Worm (Caenorhabditis elegans) whole organism, young adult: Measurements from ENCODE around the gene cdl-1.

Source experiments
- B0261.1 ChIP-seq: sonication (generic microtip); optimal IDR thresholded peaks from 2 replicates; lab custom pipeline; 2016; ENCODE audit warnings: mild to moderate bottlenecking, missing genetic modification characterization, moderate library complexity, missing compliant biosample characterization
- B0336.3 ChIP-seq: fragments of 200-800 bp; sonication (Bioruptor generic); IDR thresholded peaks from 2 replicates; pipeline ENCODE4 v1.3.6; 2022; ENCODE audit warnings: missing genetic modification characterization, missing compliant biosample characterization
- F23B12.7 ChIP-seq: sonication (generic microtip); optimal IDR thresholded peaks from 2 replicates; lab custom pipeline; 2017; ENCODE audit warnings: missing genetic modification characterization, mild to moderate bottlenecking, missing compliant biosample characterization, antibody characterized with exemption, moderate library complexity; ENCODE audit not compliant: insufficient read depth
- F33H1.4 ChIP-seq: fragments of 200-800 bp; sonication (Bioruptor generic); IDR thresholded peaks from 2 replicates; pipeline ENCODE4 v1.3.6; 2022; ENCODE audit warnings: missing genetic modification reagents, missing genetic modification characterization, missing compliant biosample characterization
- K12H6.12 ChIP-seq: fragments of 200-800 bp; sonication (Bioruptor generic); optimal IDR thresholded peaks from 2 replicates; lab custom pipeline; 2018; ENCODE audit warnings: mild to moderate bottlenecking, missing genetic modification characterization, missing compliant biosample characterization
- ZK185.1 ChIP-seq: sonication (generic microtip); optimal IDR thresholded peaks from 2 replicates; lab custom pipeline; 2016; ENCODE audit warnings: mild to moderate bottlenecking, missing genetic modification characterization, missing compliant biosample characterization; ENCODE audit not compliant: poor library complexity, severe bottlenecking
- aptf-2 ChIP-seq: fragments of 200-800 bp; sonication (Bioruptor generic); conservative IDR thresholded peaks from 2 replicates; pipeline ENCODE4 v1.3.6; 2022; ENCODE audit warnings: missing genetic modification reagents, missing genetic modification characterization, missing compliant biosample characterization
- atf-7 ChIP-seq: sonication (generic microtip); optimal IDR thresholded peaks from 2 replicates; lab custom pipeline; 2017; ENCODE audit warnings: mild to moderate bottlenecking, missing genetic modification characterization, missing compliant biosample characterization
- attf-5 ChIP-seq: fragments of 200-800 bp; sonication (Bioruptor generic); optimal IDR thresholded peaks from 2 replicates; lab custom pipeline; 2018; ENCODE audit warnings: mild to moderate bottlenecking, missing genetic modification characterization, missing compliant biosample characterization
- attf-6 ChIP-seq: fragments of 200-800 bp; sonication (Bioruptor generic); IDR thresholded peaks from 2 replicates; pipeline ENCODE4 v1.3.6; 2022; ENCODE audit warnings: missing genetic modification reagents, missing genetic modification characterization, missing compliant biosample characterization
- ceh-58 ChIP-seq: fragments of 200-800 bp; sonication (Bioruptor generic); IDR thresholded peaks from 2 replicates; pipeline ENCODE4 v1.3.6; 2022; ENCODE audit warnings: missing genetic modification characterization, missing compliant biosample characterization
- dpff-1 ChIP-seq: sonication (generic microtip); optimal IDR thresholded peaks from 2 replicates; lab custom pipeline; 2017; ENCODE audit warnings: mild to moderate bottlenecking, missing genetic modification characterization, missing compliant biosample characterization
- efl-1 ChIP-seq: fragments of 150-350 bp; optimal IDR thresholded peaks from 2 replicates; lab custom pipeline; 2014; ENCODE audit warnings: missing biosample characterization, missing genetic modification reagents, missing genetic modification characterization
- egl-18 ChIP-seq: fragments of 200-800 bp; sonication (Bioruptor generic); IDR thresholded peaks from 2 replicates; pipeline ENCODE4 v1.3.6; 2022; ENCODE audit warnings: missing genetic modification reagents, missing genetic modification characterization, missing compliant biosample characterization
- ets-4 ChIP-seq: fragments of 200-800 bp; sonication (Bioruptor generic); optimal IDR thresholded peaks from 2 replicates; lab custom pipeline; 2018; ENCODE audit warnings: mild to moderate bottlenecking, missing genetic modification characterization, missing compliant biosample characterization
- lin-35 ChIP-seq, 3 experiments: fragments of 150-350 bp in 2 of 3; sonication (generic microtip) in 1 of 3; optimal IDR thresholded peaks; 2 replicates each; lab custom pipeline; 2014 to 2018; ENCODE audit warnings: missing biosample characterization in 3 of 3, missing genetic modification characterization in 3 of 3, missing genetic modification reagents in 3 of 3
- lin-54 ChIP-seq: fragments of 200-800 bp; sonication (Bioruptor generic); optimal IDR thresholded peaks from 2 replicates; lab custom pipeline; 2018; ENCODE audit warnings: mild to moderate bottlenecking, missing genetic modification characterization, missing compliant biosample characterization
- lir-1 ChIP-seq: fragments of 200-800 bp; sonication (Bioruptor generic); conservative IDR thresholded peaks from 2 replicates; pipeline ENCODE4 v1.3.6; 2022; ENCODE audit warnings: missing genetic modification reagents, missing genetic modification characterization, missing compliant biosample characterization
- madf-10 ChIP-seq: sonication (generic microtip); optimal IDR thresholded peaks from 2 replicates; lab custom pipeline; 2016; ENCODE audit warnings: mild to moderate bottlenecking, missing genetic modification characterization, missing compliant biosample characterization
- mcd-1 ChIP-seq: fragments of 200-800 bp; sonication (Bioruptor generic); IDR thresholded peaks from 2 replicates; pipeline ENCODE4 v1.3.6; 2022; ENCODE audit warnings: missing genetic modification reagents, missing genetic modification characterization, missing compliant biosample characterization
- pha-4 ChIP-seq: fragments of 150-350 bp; sonication (generic microtip); optimal IDR thresholded peaks from 2 replicates; lab custom pipeline; 2014; ENCODE audit warnings: missing biosample characterization, missing genetic modification reagents, missing genetic modification characterization
- somi-1 ChIP-seq: fragments of 200-800 bp; sonication (Bioruptor generic); optimal IDR thresholded peaks from 2 replicates; lab custom pipeline; 2018; ENCODE audit warnings: mild to moderate bottlenecking, missing genetic modification characterization, missing compliant biosample characterization
- unc-62 ChIP-seq: fragments of 150-350 bp; optimal IDR thresholded peaks from 2 replicates; lab custom pipeline; 2014; ENCODE audit warnings: missing biosample characterization, missing genetic modification reagents, missing genetic modification characterization
- zfh-2 ChIP-seq: fragments of 200-800 bp; sonication (Bioruptor generic); conservative IDR thresholded peaks from 2 replicates; pipeline ENCODE4 v1.3.6; 2022; ENCODE audit warnings: missing genetic modification reagents, missing genetic modification characterization, missing compliant biosample characterization
- ztf-22 ChIP-seq: fragments of 200-800 bp; sonication (Bioruptor generic); optimal IDR thresholded peaks from 2 replicates; lab custom pipeline; 2018; ENCODE audit warnings: mild to moderate bottlenecking, missing genetic modification characterization, moderate library complexity, missing compliant biosample characterization
- ztf-25 ChIP-seq: fragments of 200-800 bp; sonication (Bioruptor generic); IDR thresholded peaks from 2 replicates; pipeline ENCODE4 v1.3.6; 2022; ENCODE audit warnings: missing genetic modification reagents, missing genetic modification characterization, missing compliant biosample characterization

Gene cdl-1

DNA sequence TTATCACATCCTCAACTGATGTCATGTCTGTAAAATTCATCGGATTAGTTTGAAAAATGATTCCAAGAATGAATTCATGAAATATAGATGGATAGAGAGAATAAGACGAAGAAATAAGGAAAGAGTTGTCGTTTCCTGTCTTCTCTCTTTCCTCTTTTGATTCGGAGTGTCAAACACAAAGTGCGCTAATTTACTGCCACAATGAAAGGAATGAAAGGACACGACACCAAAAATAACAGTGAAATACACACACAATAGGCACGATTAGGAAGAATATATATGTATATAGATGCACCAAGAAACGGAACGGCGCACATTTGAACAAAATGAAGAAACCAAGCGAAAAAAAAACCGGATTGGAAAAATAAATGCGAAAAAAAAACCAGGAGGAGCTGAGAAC is 43.8 kb downstream of the cdl-1 start, which contains the start of gene VM106R.1:
TSS of gene VM106R.1 (minus strand) at position 101 of the 400 bp plus-strand sequence.
- no peak for TF ChIP-seq lin-35 (GFP tag; optimal IDR thresholded peaks at IDR 0.05; lab: Kevin White, UChicago)
- TF ChIP-seq ets-4 (GFP tag; lab: Kevin White, UChicago) = no peak
- TF ChIP-seq attf-6 (GFP tag; lab: Robert Waterston, UW) = no peak
- no peak for TF ChIP-seq somi-1
- TF ChIP-seq madf-10 (tag; lab: Kevin White, UChicago) = no peak
- TF ChIP-seq efl-1 = no peak
- no peak for TF ChIP-seq F33H1.4 (GFP tag; lab: Robert Waterston, UW)
- no peak for TF ChIP-seq lir-1 (GFP tag; lab: Robert Waterston, UW)
- TF ChIP-seq ztf-22 = no peak
- no peak for TF ChIP-seq K12H6.12 (tag; lab: Kevin White, UChicago)

ce11 chrII:10829572-10829971 is 44.3 kb downstream of the cdl-1 start:
- TF ChIP-seq somi-1 (no peak), zfh-2 (peak; percentile 54), B0336.3 (no peak)

- no peak for TF ChIP-seq egl-18
- no peak for TF ChIP-seq aptf-2 (GFP tag; lab: Robert Waterston, UW)
- TF ChIP-seq atf-7 = no peak
- TF ChIP-seq mcd-1 (GFP tag; lab: Robert Waterston, UW) = no peak
- no peak for TF ChIP-seq dpff-1 (tag; lab: Kevin White, UChicago)
- TF ChIP-seq ZK185.1 (tag; lab: Kevin White, UChicago) = no peak
- TF ChIP-seq ceh-58 (GFP tag; lab: Robert Waterston, UW) = no peak
- TF ChIP-seq attf-5 (GFP tag; lab: Kevin White, UChicago) = no peak
- TF ChIP-seq lin-54 = no peak
- TF ChIP-seq efl-1 = no peak
- TF ChIP-seq ztf-25 (GFP tag; lab: Robert Waterston, UW) = no peak
- no peak for TF ChIP-seq F23B12.7 (tag; lab: Kevin White, UChicago)
- TF ChIP-seq unc-62 (GFP tag; lab: Kevin White, UChicago) = no peak
- TF ChIP-seq pha-4 (tag; lab: Kevin White, UChicago) = no peak
- TF ChIP-seq B0261.1 (tag; lab: Kevin White, UChicago) = no peak
These were observed 49.5 kb downstream of the cdl-1 start for ce11 chrII:10834717-10835116.
